Fruit fly (Drosophila melanogaster) whole organism, adult: ENCODE measurements around the gene Swip-1.

Experiments used
- CG11617 ChIP-seq: fragments of 200-800 bp; sonication (Bioruptor generic); optimal IDR thresholded peaks from 2 replicates; lab custom pipeline; 2017; ENCODE audit warnings: mild to moderate bottlenecking, missing biosample characterization, missing genetic modification reagents, missing genetic modification characterization
- CG12768 ChIP-seq: fragments of 200-800 bp; sonication (Bioruptor generic); optimal IDR thresholded peaks from 2 replicates; lab custom pipeline; 2017; ENCODE audit warnings: missing biosample characterization, missing genetic modification characterization, mild to moderate bottlenecking, moderate library complexity, missing genetic modification reagents
- CG14711 ChIP-seq: fragments of 200-800 bp; sonication (Bioruptor generic); optimal IDR thresholded peaks from 2 replicates; lab custom pipeline; 2018; ENCODE audit warnings: missing biosample characterization, mild to moderate bottlenecking, missing genetic modification characterization, moderate library complexity
- CG1620 ChIP-seq: fragments of 200-800 bp; sonication (Bioruptor generic); optimal IDR thresholded peaks from 2 replicates; lab custom pipeline; 2016; ENCODE audit warnings: missing biosample characterization, missing genetic modification characterization
- CG33017 ChIP-seq: fragments of 200-800 bp; sonication (Bioruptor generic); optimal IDR thresholded peaks from 2 replicates; lab custom pipeline; 2018; ENCODE audit warnings: missing biosample characterization, mild to moderate bottlenecking, missing genetic modification characterization, moderate library complexity
- CG5204 ChIP-seq: fragments of 200-800 bp; sonication (Bioruptor generic); optimal IDR thresholded peaks from 2 replicates; lab custom pipeline; 2016; ENCODE audit warnings: missing biosample characterization, missing genetic modification characterization
- CG7045 ChIP-seq: fragments of 200-800 bp; sonication (Bioruptor generic); optimal IDR thresholded peaks from 2 replicates; lab custom pipeline; 2017; ENCODE audit warnings: missing biosample characterization, mild to moderate bottlenecking, missing genetic modification characterization
- CG7101 ChIP-seq: fragments of 200-800 bp; sonication (Bioruptor generic); optimal IDR thresholded peaks from 2 replicates; lab custom pipeline; 2018; ENCODE audit warnings: missing biosample characterization, mild to moderate bottlenecking, missing genetic modification characterization, moderate library complexity
- Clk ChIP-seq: fragments of 200-800 bp; sonication (Bioruptor generic); optimal IDR thresholded peaks from 2 replicates; lab custom pipeline; 2017; ENCODE audit warnings: missing biosample characterization, missing genetic modification characterization
- Crg-1 ChIP-seq: fragments of 200-800 bp; sonication (Bioruptor generic); optimal IDR thresholded peaks from 2 replicates; lab custom pipeline; 2016; ENCODE audit warnings: missing biosample characterization, missing genetic modification characterization
- Hr96 ChIP-seq: fragments of 200-800 bp; sonication (Bioruptor generic); optimal IDR thresholded peaks from 2 replicates; lab custom pipeline; 2016; ENCODE audit warnings: missing biosample characterization, missing genetic modification characterization
- Mnt ChIP-seq: fragments of 200-800 bp; sonication (Bioruptor generic); optimal IDR thresholded peaks from 2 replicates; lab custom pipeline; 2016; ENCODE audit warnings: missing biosample characterization, mild to moderate bottlenecking, missing genetic modification characterization
- bab1 ChIP-seq: fragments of 200-800 bp; sonication (Bioruptor generic); optimal IDR thresholded peaks from 3 replicates; lab custom pipeline; 2019; ENCODE audit warnings: missing biosample characterization, mild to moderate bottlenecking, missing genetic modification characterization, moderate library complexity
- cic ChIP-seq: fragments of 200-800 bp; sonication (Bioruptor generic); optimal IDR thresholded peaks from 2 replicates; lab custom pipeline; 2017; ENCODE audit warnings: missing biosample characterization, mild to moderate bottlenecking, missing genetic modification characterization, moderate library complexity
- cnc ChIP-seq, 2 experiments: fragments of >200 bp; optimal IDR thresholded peaks; 2 replicates each; lab custom pipeline; 2017
- kay ChIP-seq: fragments of 200-800 bp; sonication (Bioruptor generic); peaks from one replicate; lab custom pipeline; 2016; ENCODE audit warnings: missing biosample characterization, missing genetic modification characterization, borderline replicate concordance
- ovo ChIP-seq: fragments of 200-800 bp; sonication (Bioruptor generic); optimal IDR thresholded peaks from 2 replicates; lab custom pipeline; 2016; ENCODE audit warnings: missing biosample characterization, missing genetic modification characterization
- pad ChIP-seq: fragments of 200-800 bp; sonication (Bioruptor generic); optimal IDR thresholded peaks from 3 replicates; lab custom pipeline; 2017; ENCODE audit warnings: missing biosample characterization, missing genetic modification characterization, mild to moderate bottlenecking, moderate library complexity, missing genetic modification reagents
- tj ChIP-seq: fragments of 200-800 bp; sonication (Bioruptor generic); optimal IDR thresholded peaks from 3 replicates; lab custom pipeline; 2017; ENCODE audit warnings: missing biosample characterization, mild to moderate bottlenecking, missing genetic modification characterization, moderate library complexity
- toe ChIP-seq: fragments of 200-800 bp; sonication (Bioruptor generic); optimal IDR thresholded peaks from 2 replicates; lab custom pipeline; 2016; ENCODE audit warnings: missing biosample characterization, missing genetic modification characterization

The Swip-1 gene

DNA sequence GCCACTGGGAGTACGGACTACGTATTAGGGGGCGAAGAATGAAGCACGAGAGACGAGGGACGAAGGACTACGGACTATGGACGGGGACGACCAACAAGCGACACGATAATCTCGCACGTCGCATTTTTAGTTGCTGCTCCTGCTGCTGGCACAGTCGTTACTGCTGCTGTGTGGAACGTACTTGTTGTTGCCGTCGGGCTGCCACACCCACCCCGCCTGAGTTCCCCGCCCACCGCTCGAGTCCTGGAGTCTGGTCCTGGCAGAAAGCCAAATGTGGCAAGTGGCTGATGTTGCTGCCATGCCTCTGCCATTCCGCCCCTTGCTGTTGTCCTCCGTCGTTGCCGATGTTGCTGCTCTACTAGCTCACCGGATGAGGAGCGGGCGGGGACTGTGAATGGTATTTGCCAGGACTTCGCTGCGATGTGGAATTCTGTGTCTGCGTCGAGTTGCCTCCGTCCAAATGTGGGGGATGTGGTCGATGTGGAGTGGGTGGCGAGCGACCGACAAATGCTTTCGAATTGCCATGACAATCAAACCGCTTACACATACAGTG is 25.8 kb upstream of the Swip-1 start:
- TF ChIP-seq CG5204 (no peak), ovo (GFP tag; lab: Kevin White, UChicago) (no peak), Mnt (no peak), CG1620 (no peak), tj (no peak), pad (GFP tag; lab: Kevin White, UChicago) (no peak), CG12768 (GFP tag; lab: Kevin White, UChicago) (no peak), cic (no peak), bab1 (GFP tag; lab: Kevin White, UChicago) (no peak), cnc (optimal IDR thresholded peaks at IDR 0.05; lab: Kevin White, UChicago) (no peak), CG33017 (tag; lab: Kevin White, UChicago) (no peak), Clk (no peak), toe (GFP tag; lab: Kevin White, UChicago) (no peak), CG11617 (GFP tag; lab: Kevin White, UChicago) (no peak), Crg-1 (GFP tag; lab: Kevin White, UChicago) (no peak), CG7045 (GFP tag; lab: Kevin White, UChicago) (no peak)

dm6 chr2L:19011895-19012645 is 25.0 kb upstream of the Swip-1 start:
- TF ChIP-seq Clk, result no peak
- peak; percentile 14 for TF ChIP-seq CG7101 (tag; lab: Kevin White, UChicago)
- TF ChIP-seq CG33017 (tag; lab: Kevin White, UChicago), result peak; percentile 56

- no peak for TF ChIP-seq CG7045 (GFP tag; lab: Kevin White, UChicago)
- no peak for TF ChIP-seq Mnt
- TF ChIP-seq toe (GFP tag; lab: Kevin White, UChicago), result no peak
- TF ChIP-seq CG12768 (GFP tag; lab: Kevin White, UChicago), result no peak
- TF ChIP-seq CG1620, result no peak
- no peak for TF ChIP-seq cic
- TF ChIP-seq pad (GFP tag; lab: Kevin White, UChicago), result no peak
- no peak for TF ChIP-seq CG33017 (tag; lab: Kevin White, UChicago)
Observed at dm6 chr2L:19010566-19010965, 23.5 kb upstream of the Swip-1 start, which contains the start of gene robl37BC. robl37BC (plus strand) TSS chr2L:19010866.

DNA sequence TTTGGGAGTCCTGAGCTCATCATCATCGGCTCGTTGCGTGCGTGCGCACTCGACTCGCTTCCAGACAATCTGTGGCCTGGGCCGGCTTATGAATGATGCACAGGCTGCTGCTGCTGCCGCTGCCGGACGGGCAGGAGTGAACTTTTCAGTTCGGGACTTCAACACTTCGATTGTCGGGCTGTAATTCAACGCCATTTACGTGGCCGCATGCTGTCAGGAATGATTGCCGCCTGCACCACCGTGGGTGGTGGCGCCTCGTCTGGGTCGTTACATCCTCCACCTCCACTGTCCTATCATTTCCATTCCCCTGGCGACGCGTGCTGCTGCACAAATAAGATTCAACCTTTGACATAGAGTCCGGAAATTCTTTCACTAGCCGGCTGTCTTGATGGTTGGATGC is 23.0 kb upstream of the Swip-1 start:
- no peak for TF ChIP-seq toe (GFP tag; lab: Kevin White, UChicago)

DNA sequence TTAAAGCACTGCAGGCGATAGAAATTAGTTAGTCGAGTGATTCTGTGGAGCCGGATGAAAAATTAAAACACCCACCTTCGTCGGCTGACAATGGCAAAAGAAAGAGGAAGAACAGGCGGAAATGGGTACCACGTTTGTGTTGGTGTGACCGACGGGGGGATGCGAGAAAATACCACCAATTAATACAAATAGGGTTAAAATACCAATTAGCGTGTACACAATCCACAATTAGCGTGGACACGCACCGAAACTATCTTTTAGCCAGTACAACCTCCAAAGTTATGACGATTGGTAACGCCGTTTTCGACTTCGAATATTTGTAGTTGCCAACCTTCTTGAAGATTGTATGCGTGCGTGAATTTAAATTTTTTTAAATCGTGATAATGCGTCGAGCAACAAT is 22.1 kb upstream of the Swip-1 start, which contains the start of gene RpL30:
Gene RpL30, minus strand, starts transcription at position 177 of the 400 bp plus-strand sequence.
- peak; percentile 85 for TF ChIP-seq ovo (GFP tag; lab: Kevin White, UChicago)
- TF ChIP-seq tj, result peak; percentile 75
- peak; percentile 57 for TF ChIP-seq CG5204
- peak; percentile 94 for TF ChIP-seq CG7101 (tag; lab: Kevin White, UChicago)
- TF ChIP-seq CG11617 (GFP tag; lab: Kevin White, UChicago), result peak; percentile 91
- no peak for TF ChIP-seq cnc (optimal IDR thresholded peaks at IDR 0.05; lab: Kevin White, UChicago)
- TF ChIP-seq CG7045 (GFP tag; lab: Kevin White, UChicago), result peak; percentile 78
- peak; percentile 97 for TF ChIP-seq Mnt
- TF ChIP-seq Hr96 (GFP tag; lab: Kevin White, UChicago), result peak; percentile 90
- TF ChIP-seq bab1 (GFP tag; lab: Kevin White, UChicago), result peak; percentile 94
- peak; percentile 79 for TF ChIP-seq pad (GFP tag; lab: Kevin White, UChicago)
- peak; percentile 85 for TF ChIP-seq CG12768 (GFP tag; lab: Kevin White, UChicago)
- peak; percentile 88 for TF ChIP-seq Clk
- TF ChIP-seq CG1620, result peak; percentile 85
- TF ChIP-seq kay (GFP tag; lab: Kevin White, UChicago), result no peak
- TF ChIP-seq CG14711 (tag; lab: Kevin White, UChicago), result peak; percentile 80
- TF ChIP-seq CG33017 (tag; lab: Kevin White, UChicago), result peak; percentile 88
- TF ChIP-seq toe (GFP tag; lab: Kevin White, UChicago), result peak; percentile 59
- peak; percentile 85 for TF ChIP-seq cic
- TF ChIP-seq Crg-1 (GFP tag; lab: Kevin White, UChicago), result peak; percentile 94

DNA sequence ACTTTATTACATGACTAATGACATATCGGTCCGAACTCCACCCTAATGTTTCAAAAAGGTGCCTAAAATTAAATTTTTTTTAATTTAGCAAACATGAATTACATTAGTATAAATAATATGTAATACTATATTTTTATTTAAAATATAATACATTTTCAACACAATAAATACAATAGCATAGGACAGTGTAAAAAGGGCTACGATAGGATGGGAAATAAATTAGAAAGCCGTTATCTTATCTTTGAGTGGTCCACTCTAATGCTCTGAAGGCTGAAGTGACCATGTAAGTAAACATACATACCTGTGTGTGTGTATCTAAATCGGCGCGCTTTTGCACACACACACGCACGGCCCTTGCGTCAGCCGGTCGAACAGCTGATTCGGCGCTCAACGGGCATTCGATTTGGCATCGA is 15.9 kb upstream of the Swip-1 start, which contains the start of gene CG31793:
Gene CG31793, plus strand, starts transcription at position 409 of the 413 bp plus-strand sequence.
- TF ChIP-seq Crg-1 (GFP tag; lab: Kevin White, UChicago) (peak; percentile 55), bab1 (GFP tag; lab: Kevin White, UChicago) (peak; percentile 84), kay (GFP tag; lab: Kevin White, UChicago) (no peak), CG5204 (peak; percentile 12), cic (peak; percentile 89), Hr96 (GFP tag; lab: Kevin White, UChicago) (no peak), CG14711 (tag; lab: Kevin White, UChicago) (peak; percentile 68), CG33017 (tag; lab: Kevin White, UChicago) (peak; percentile 56), tj (no peak), CG1620 (no peak), CG7101 (tag; lab: Kevin White, UChicago) (peak; percentile 85), cnc (optimal IDR thresholded peaks at IDR 0.05; lab: Kevin White, UChicago) (no peak), ovo (GFP tag; lab: Kevin White, UChicago) (peak; percentile 61), CG7045 (GFP tag; lab: Kevin White, UChicago) (peak; percentile 47), toe (GFP tag; lab: Kevin White, UChicago) (peak; percentile 18), pad (GFP tag; lab: Kevin White, UChicago) (peak; percentile 23), Mnt (no peak), Clk (no peak), CG11617 (GFP tag; lab: Kevin White, UChicago) (peak; percentile 79), CG12768 (GFP tag; lab: Kevin White, UChicago) (no peak)
